Worm (Caenorhabditis elegans): Measurements from ENCODE around the gene srw-122.

DNA sequence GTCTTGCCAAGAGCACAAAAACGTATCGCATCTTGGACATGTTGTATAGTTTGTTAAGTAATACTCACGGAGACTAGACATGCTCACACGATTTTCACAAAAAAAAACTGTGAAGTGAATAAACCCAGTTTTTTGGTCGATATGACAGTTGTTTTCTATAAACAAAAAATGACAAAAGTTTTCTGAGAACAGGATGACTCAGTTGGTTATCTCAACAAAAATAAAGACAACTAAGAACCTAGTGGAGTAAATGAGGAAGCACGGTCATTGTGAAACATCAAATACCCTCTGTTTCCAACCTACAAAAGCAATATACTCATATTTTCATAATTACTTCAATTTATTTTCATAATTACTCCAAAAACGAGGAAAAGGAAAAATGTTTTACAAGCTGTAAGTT is 6.4 kb downstream of the srw-122 start, which contains the start of gene srh-87:
- no peak for TF ChIP-seq ceh-79 (tag; optimal IDR thresholded peaks at IDR 0.05)
- no peak for TF ChIP-seq ama-1 (optimal IDR thresholded peaks at IDR 0.05)
- no peak for TF ChIP-seq ama-1 (GFP tag; optimal IDR thresholded peaks at IDR 0.05)
- TF ChIP-seq gei-17 (GFP tag; optimal IDR thresholded peaks at IDR 0.05): no peak
- TF ChIP-seq F55B11.4 (tag; optimal IDR thresholded peaks at IDR 0.05; ENCODE audit: borderline replicate concordance, insufficient read depth): no peak
- TF ChIP-seq pha-4 (tag; optimal IDR thresholded peaks at IDR 0.05): no peak
- no peak for TF ChIP-seq F49E8.2 (tag; optimal IDR thresholded peaks at IDR 0.05; ENCODE audit: insufficient read depth)
- no peak for TF ChIP-seq cebp-2 (GFP tag; IDR thresholded peaks at IDR 0.05)
